Worm (Caenorhabditis elegans): ENCODE data around the gene tps-2.

- TF ChIP-seq lin-39 (tag; optimal IDR thresholded peaks at IDR 0.05) (no peak), crh-2 (tag; optimal IDR thresholded peaks at IDR 0.05) (no peak), elt-3 (tag; optimal IDR thresholded peaks at IDR 0.05) (no peak), nhr-11 (tag; optimal IDR thresholded peaks at IDR 0.05) (no peak), dmd-4 (tag; optimal IDR thresholded peaks at IDR 0.05) (no peak), fos-1 (tag; optimal IDR thresholded peaks at IDR 0.05) (no peak), nhr-237 (tag; optimal IDR thresholded peaks at IDR 0.05) (no peak), ZK546.5 (tag; optimal IDR thresholded peaks at IDR 0.05) (no peak), nhr-10 (tag; optimal IDR thresholded peaks at IDR 0.05) (no peak)
These were observed 36.0 kb downstream of the tps-2 start, which contains the start of gene sre-13 for ce11 chrII:14636737-14637136.
